Worm (Caenorhabditis elegans) whole organism, L4/young adult: Measurements from ENCODE around the gene lad-2.

ENCODE experiments used
- W03F9.2 ChIP-seq: fragments of 150-350 bp; optimal IDR thresholded peaks from 2 replicates; lab custom pipeline; 2014; ENCODE audit warnings: missing biosample characterization, missing genetic modification characterization
- dao-5 ChIP-seq: sonication (generic microtip); optimal IDR thresholded peaks from 2 replicates; lab custom pipeline; 2016; ENCODE audit warnings: missing genotype, missing genetic modification characterization, moderate library complexity, missing compliant biosample characterization
- him-1 ChIP-seq: sonication (generic microtip); optimal IDR thresholded peaks from 2 replicates; lab custom pipeline; 2016; ENCODE audit warnings: missing genotype, missing genetic modification reagents, missing genetic modification characterization, missing compliant biosample characterization

lad-2 gene

ce11 chrIV:2978384-2978783 lies at the start of gene lad-2:
TSS of gene lad-2 (minus strand) at chrIV:2978484.
- TF ChIP-seq dao-5 (tag; lab: Kevin White, UChicago) (no peak), him-1 (no peak), W03F9.2 (tag; lab: Kevin White, UChicago) (no peak)

- TF ChIP-seq dao-5 (tag; lab: Kevin White, UChicago) = no peak
- TF ChIP-seq W03F9.2 (tag; lab: Kevin White, UChicago) = no peak
Measured at ce11 chrIV:3025874-3026609, 47.8 kb upstream of the lad-2 start.

- TF ChIP-seq him-1 (no peak), W03F9.2 (tag; lab: Kevin White, UChicago) (no peak), dao-5 (tag; lab: Kevin White, UChicago) (no peak)
Measured at ce11 chrIV:3019438-3019837, 41.2 kb upstream of the lad-2 start, which contains the start of gene lin-22. TSS of gene lin-22 (plus strand) at chrIV:3019738.

- TF ChIP-seq dao-5 (tag; lab: Kevin White, UChicago) (no peak), him-1 (no peak), W03F9.2 (tag; lab: Kevin White, UChicago) (no peak)
Measured at ce11 chrIV:3018588-3018987, 40.3 kb upstream of the lad-2 start.

ce11 chrIV:3016202-3016601 lies 37.9 kb upstream of the lad-2 start:
- TF ChIP-seq W03F9.2 (tag; lab: Kevin White, UChicago) (no peak), dao-5 (tag; lab: Kevin White, UChicago) (no peak), him-1 (no peak)

ce11 chrIV:3014610-3015009 lies 36.3 kb upstream of the lad-2 start:
- TF ChIP-seq him-1 (no peak), dao-5 (tag; lab: Kevin White, UChicago) (no peak), W03F9.2 (tag; lab: Kevin White, UChicago) (no peak)

- TF ChIP-seq W03F9.2 (tag; lab: Kevin White, UChicago) = no peak
- no peak for TF ChIP-seq him-1
- no peak for TF ChIP-seq dao-5 (tag; lab: Kevin White, UChicago)
Measured at ce11 chrIV:3012374-3013142, 34.3 kb upstream of the lad-2 start, which contains the start of the genes Y54G2A.28 and vrp-1. TSS of gene Y54G2A.28 (minus strand) at chrIV:3012421. TSS of gene vrp-1 (plus strand) at chrIV:3012587.

ce11 chrIV:3011647-3012046 lies 33.4 kb upstream of the lad-2 start:
- TF ChIP-seq W03F9.2 (tag; lab: Kevin White, UChicago) = no peak
- TF ChIP-seq him-1 = no peak
- TF ChIP-seq dao-5 (tag; lab: Kevin White, UChicago) = no peak

ce11 chrIV:3008828-3009227 lies 30.5 kb upstream of the lad-2 start, which contains the start of gene Y54G2A.73:
TSS of gene Y54G2A.73 (minus strand) at chrIV:3008892.
- TF ChIP-seq W03F9.2 (tag; lab: Kevin White, UChicago) = no peak
- TF ChIP-seq him-1 = no peak
- no peak for TF ChIP-seq dao-5 (tag; lab: Kevin White, UChicago)

ce11 chrIV:3002807-3003206 lies 24.5 kb upstream of the lad-2 start:
- no peak for TF ChIP-seq W03F9.2 (tag; lab: Kevin White, UChicago)
- TF ChIP-seq him-1 = no peak
- no peak for TF ChIP-seq dao-5 (tag; lab: Kevin White, UChicago)

- TF ChIP-seq W03F9.2 (tag; lab: Kevin White, UChicago) = no peak
Measured at ce11 chrIV:3001500-3001899, 23.2 kb upstream of the lad-2 start.

- TF ChIP-seq W03F9.2 (tag; lab: Kevin White, UChicago) (no peak), him-1 (peak; percentile 77)
Measured at ce11 chrIV:2998597-2999161, 20.4 kb upstream of the lad-2 start.

ce11 chrIV:2997302-2997701 lies 19.0 kb upstream of the lad-2 start:
- no peak for TF ChIP-seq dao-5 (tag; lab: Kevin White, UChicago)
- TF ChIP-seq W03F9.2 (tag; lab: Kevin White, UChicago) = no peak
- no peak for TF ChIP-seq him-1

ce11 chrIV:2995372-2995771 lies 17.1 kb upstream of the lad-2 start, which contains the start of gene Y54G2A.26:
TSS of gene Y54G2A.26 (minus strand) at chrIV:2995472.
- TF ChIP-seq dao-5 (tag; lab: Kevin White, UChicago) (no peak), W03F9.2 (tag; lab: Kevin White, UChicago) (no peak), him-1 (no peak)
